Fruit fly (Drosophila melanogaster) whole organism, pupa: ENCODE measurements around the gene CG14820.

Experiments
- CG10348 ChIP-seq: fragments of 200-800 bp; sonication (Bioruptor generic); IDR thresholded peaks from 2 replicates; pipeline ENCODE4 v1.3.6; 2022; ENCODE audit warnings: missing biosample characterization, missing genetic modification characterization
- CG12605 ChIP-seq: fragments of 200-800 bp; sonication (Bioruptor generic); IDR thresholded peaks from 2 replicates; pipeline ENCODE4 v1.3.6; 2022; ENCODE audit warnings: missing biosample characterization, missing genetic modification characterization
- CG13204 ChIP-seq: fragments of 200-800 bp; sonication (Bioruptor generic); optimal IDR thresholded peaks from 2 replicates; lab custom pipeline; 2018; ENCODE audit warnings: missing biosample characterization, mild to moderate bottlenecking, missing genetic modification characterization, moderate library complexity
- CG14655 ChIP-seq: fragments of 200-800 bp; sonication (Bioruptor generic); optimal IDR thresholded peaks from 3 replicates; lab custom pipeline; 2017; ENCODE audit warnings: mild to moderate bottlenecking, missing biosample characterization, missing genetic modification reagents, missing genetic modification characterization
- CG15710 ChIP-seq: fragments of 200-800 bp; sonication (Bioruptor generic); optimal IDR thresholded peaks from 2 replicates; lab custom pipeline; 2018; ENCODE audit warnings: missing biosample characterization, mild to moderate bottlenecking, missing genetic modification characterization, moderate library complexity
- CG17806 ChIP-seq: fragments of 200-800 bp; sonication (Bioruptor generic); optimal IDR thresholded peaks from 2 replicates; lab custom pipeline; 2018; ENCODE audit warnings: missing biosample characterization, mild to moderate bottlenecking, missing genetic modification characterization, moderate library complexity
- CG32121 ChIP-seq: fragments of 200-800 bp; sonication (Bioruptor generic); IDR thresholded peaks from 2 replicates; pipeline ENCODE4 v1.3.6; 2022; ENCODE audit warnings: missing biosample characterization, missing genetic modification characterization
- CG34367 ChIP-seq: fragments of 200-800 bp; sonication (Bioruptor generic); optimal IDR thresholded peaks from 2 replicates; lab custom pipeline; 2018; ENCODE audit warnings: missing biosample characterization, mild to moderate bottlenecking, missing genetic modification characterization
- CG4496 ChIP-seq: fragments of 200-800 bp; sonication (Bioruptor generic); IDR thresholded peaks from 3 replicates; pipeline ENCODE4 v1.3.6; 2022; ENCODE audit warnings: missing biosample characterization, missing genetic modification characterization
- CG8159 ChIP-seq: fragments of 200-800 bp; sonication (Bioruptor generic); optimal IDR thresholded peaks from 3 replicates; lab custom pipeline; 2018; ENCODE audit warnings: missing biosample characterization, mild to moderate bottlenecking, missing genetic modification characterization, moderate library complexity
- CG8301 ChIP-seq: fragments of 200-800 bp; sonication (Bioruptor generic); optimal IDR thresholded peaks from 2 replicates; lab custom pipeline; 2018; ENCODE audit warnings: missing biosample characterization, mild to moderate bottlenecking, missing genetic modification characterization
- CG9948 ChIP-seq: fragments of 200-800 bp; sonication (Bioruptor generic); optimal IDR thresholded peaks from 2 replicates; lab custom pipeline; 2018; ENCODE audit warnings: missing biosample characterization, mild to moderate bottlenecking, missing genetic modification characterization, moderate library complexity
- D1 ChIP-seq: fragments of 200-800 bp; sonication (Bioruptor generic); optimal IDR thresholded peaks from 2 replicates; lab custom pipeline; 2018; ENCODE audit warnings: missing biosample characterization, mild to moderate bottlenecking, missing genetic modification characterization, moderate library complexity
- EcR ChIP-seq: fragments of 200-800 bp; sonication (Bioruptor generic); optimal IDR thresholded peaks from 3 replicates; lab custom pipeline; 2019; ENCODE audit warnings: missing biosample characterization, missing genetic modification characterization, mild to moderate bottlenecking, moderate library complexity, missing genetic modification reagents
- Ets98B ChIP-seq: fragments of 200-800 bp; sonication (Bioruptor generic); IDR thresholded peaks from 2 replicates; pipeline ENCODE4 v1.3.6; 2022; ENCODE audit warnings: missing biosample characterization, missing genetic modification characterization
- Pif1A ChIP-seq: fragments of 200-800 bp; sonication (Bioruptor generic); optimal IDR thresholded peaks from 3 replicates; lab custom pipeline; 2016; ENCODE audit warnings: missing biosample characterization, missing genetic modification characterization
- Pif1B ChIP-seq: fragments of 200-800 bp; sonication (Bioruptor generic); optimal IDR thresholded peaks from 3 replicates; lab custom pipeline; 2016; ENCODE audit warnings: missing biosample characterization, missing genetic modification characterization
- Snoo ChIP-seq: fragments of 200-800 bp; sonication (Bioruptor generic); optimal IDR thresholded peaks from 3 replicates; lab custom pipeline; 2017; ENCODE audit warnings: missing biosample characterization, mild to moderate bottlenecking, missing genetic modification characterization, inconsistent platforms
- fd96Ca ChIP-seq: fragments of 200-800 bp; sonication (Bioruptor generic); IDR thresholded peaks from 3 replicates; pipeline ENCODE4 v1.3.6; 2022; ENCODE audit warnings: missing biosample characterization, missing genetic modification characterization
- gl ChIP-seq: fragments of 200-800 bp; sonication (Bioruptor generic); optimal IDR thresholded peaks from 2 replicates; lab custom pipeline; 2018; ENCODE audit warnings: missing biosample characterization, mild to moderate bottlenecking, missing genetic modification characterization
- rn ChIP-seq: fragments of 200-800 bp; sonication (Bioruptor generic); IDR thresholded peaks from 2 replicates; pipeline ENCODE4 v1.3.6; 2022; ENCODE audit warnings: missing biosample characterization, missing genetic modification characterization

CG14820 gene

DNA sequence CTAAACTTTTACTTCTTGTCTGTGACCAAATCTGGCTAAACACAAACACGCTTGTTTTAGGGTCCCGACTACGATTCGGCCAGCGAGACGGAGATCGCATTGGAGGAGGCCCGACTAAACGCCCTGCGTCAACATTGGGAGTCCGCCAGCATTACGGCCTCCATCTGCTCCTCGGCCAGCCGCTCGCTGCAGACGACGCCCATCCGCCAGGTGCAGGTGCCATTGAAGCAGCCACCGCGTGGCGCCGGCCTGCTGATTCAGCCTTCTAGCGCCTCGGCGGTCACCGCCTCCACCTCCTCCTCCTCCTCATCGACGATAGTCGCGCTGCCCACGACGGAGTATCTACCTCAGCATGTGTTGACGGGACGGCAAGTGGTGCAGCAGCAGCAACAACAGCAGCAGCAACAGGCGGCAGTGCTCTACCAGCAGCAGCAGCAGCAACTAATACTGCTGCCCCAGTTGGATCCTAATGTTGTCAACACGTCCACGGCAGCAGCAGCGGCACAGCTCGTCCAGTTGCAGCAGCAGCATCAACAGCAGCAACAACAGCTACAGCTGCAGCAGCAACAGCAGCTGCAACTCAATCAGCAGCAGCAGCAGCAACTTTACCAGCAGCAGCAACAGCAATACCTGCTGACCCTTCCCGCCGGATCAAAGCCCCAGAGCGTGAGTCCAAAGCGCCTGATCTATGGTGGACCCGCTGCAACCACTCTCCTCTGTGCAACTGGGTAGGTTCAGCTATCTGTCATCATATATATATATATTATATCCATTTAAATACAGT, 14.7 kb downstream of the CG14820 start:
- no peak for TF ChIP-seq Ets98B
- no peak for TF ChIP-seq CG34367 (tag; lab: Kevin White, UChicago)
- no peak for TF ChIP-seq D1 (tag; lab: Kevin White, UChicago)
- TF ChIP-seq CG10348 (GFP tag; lab: Robert Waterston, UW): no peak
- no peak for TF ChIP-seq fd96Ca (GFP tag; lab: Robert Waterston, UW)
- TF ChIP-seq gl (tag; lab: Kevin White, UChicago): no peak
- no peak for TF ChIP-seq Pif1B (GFP tag; lab: Kevin White, UChicago)
- no peak for TF ChIP-seq rn (GFP tag; lab: Robert Waterston, UW)
- TF ChIP-seq Snoo: no peak
- no peak for TF ChIP-seq Pif1A (GFP tag; lab: Kevin White, UChicago)
- TF ChIP-seq CG8159 (tag; lab: Kevin White, UChicago): no peak
- no peak for TF ChIP-seq CG32121 (GFP tag; lab: Robert Waterston, UW)
- TF ChIP-seq CG13204: no peak
- no peak for TF ChIP-seq CG12605 (GFP tag; lab: Robert Waterston, UW)
- no peak for TF ChIP-seq CG17806 (tag; lab: Kevin White, UChicago)
- TF ChIP-seq CG4496 (GFP tag; lab: Robert Waterston, UW): no peak
- TF ChIP-seq EcR (GFP tag; lab: Kevin White, UChicago): no peak
- no peak for TF ChIP-seq CG15710 (tag; lab: Kevin White, UChicago)

DNA sequence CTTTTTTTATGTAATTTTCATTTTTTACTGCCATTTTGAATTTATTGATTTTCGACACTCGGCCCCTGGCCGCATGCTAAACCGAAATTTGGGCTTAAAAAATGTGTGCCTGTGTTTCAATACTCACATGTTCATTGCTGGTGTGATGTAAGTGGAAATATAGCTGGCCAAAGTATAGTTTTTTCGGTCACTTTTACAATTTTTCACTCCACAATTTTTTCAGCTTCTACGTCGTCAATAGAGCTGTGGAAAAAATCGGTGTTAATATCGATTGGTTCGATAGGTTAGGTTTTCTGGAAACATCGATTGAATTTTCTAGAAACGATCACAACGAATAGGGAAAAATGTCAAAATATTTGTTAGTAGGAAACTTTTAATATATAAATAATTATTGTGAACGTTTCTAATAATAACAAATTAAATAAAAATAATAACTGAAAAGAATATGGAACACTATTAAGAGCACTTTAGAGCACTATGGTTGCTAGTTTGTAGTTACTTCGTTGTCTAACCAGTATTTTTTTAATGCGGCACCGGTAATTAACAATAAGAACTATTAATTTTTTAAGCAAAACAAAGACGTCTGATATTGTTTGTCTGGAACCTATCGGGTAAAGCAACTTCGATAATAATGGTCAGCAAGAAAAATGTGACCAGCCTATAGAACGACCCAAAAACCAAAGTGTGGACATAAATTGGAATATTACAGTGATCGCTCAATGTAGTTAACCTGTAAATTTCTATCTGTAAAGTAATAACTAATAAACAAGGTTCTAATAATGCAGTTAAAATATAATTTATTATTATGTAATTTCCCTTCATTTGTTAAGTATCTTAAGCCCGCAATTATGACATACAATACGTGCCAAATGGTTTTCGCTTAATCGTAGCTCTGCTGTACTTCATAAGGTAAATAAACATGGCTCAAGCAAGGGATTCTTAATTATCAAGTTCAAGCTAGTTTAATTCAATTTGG, 22.8 kb downstream of the CG14820 start, which contains the start of the genes CG10077 and CG9948:
Gene CG10077, minus strand, starts transcription at position 651 of the 976 bp plus-strand sequence.
Gene CG9948, plus strand, starts transcription at position 738 of the 976 bp plus-strand sequence.
- TF ChIP-seq CG15710 (tag; lab: Kevin White, UChicago) (peak; percentile 91), Ets98B (peak; percentile 90), CG4496 (GFP tag; lab: Robert Waterston, UW) (peak; percentile 95), CG17806 (tag; lab: Kevin White, UChicago) (peak; percentile 92), CG34367 (tag; lab: Kevin White, UChicago) (peak; percentile 87), CG9948 (tag; lab: Kevin White, UChicago) (peak; percentile 94), D1 (tag; lab: Kevin White, UChicago) (no peak), CG12605 (GFP tag; lab: Robert Waterston, UW) (peak; percentile 88; the same call in 1 of the 2 replicates), Pif1B (GFP tag; lab: Kevin White, UChicago) (peak; percentile 89), CG32121 (GFP tag; lab: Robert Waterston, UW) (peak; percentile 88), gl (tag; lab: Kevin White, UChicago) (peak; percentile 78), EcR (GFP tag; lab: Kevin White, UChicago) (no peak), CG10348 (GFP tag; lab: Robert Waterston, UW) (peak; percentile 43; the same call in 1 of the 2 replicates), CG8159 (tag; lab: Kevin White, UChicago) (peak; percentile 91), CG8301 (tag; lab: Kevin White, UChicago) (peak; percentile 89), Pif1A (GFP tag; lab: Kevin White, UChicago) (peak; percentile 85), rn (GFP tag; lab: Robert Waterston, UW) (0 out of 2 replicates have a peak, but pooled peaks have one; percentile 9), Snoo (peak; percentile 88), fd96Ca (GFP tag; lab: Robert Waterston, UW) (peak; percentile 64; the same call in 2 of the 3 replicates), CG13204 (no peak), CG14655 (no peak)

DNA sequence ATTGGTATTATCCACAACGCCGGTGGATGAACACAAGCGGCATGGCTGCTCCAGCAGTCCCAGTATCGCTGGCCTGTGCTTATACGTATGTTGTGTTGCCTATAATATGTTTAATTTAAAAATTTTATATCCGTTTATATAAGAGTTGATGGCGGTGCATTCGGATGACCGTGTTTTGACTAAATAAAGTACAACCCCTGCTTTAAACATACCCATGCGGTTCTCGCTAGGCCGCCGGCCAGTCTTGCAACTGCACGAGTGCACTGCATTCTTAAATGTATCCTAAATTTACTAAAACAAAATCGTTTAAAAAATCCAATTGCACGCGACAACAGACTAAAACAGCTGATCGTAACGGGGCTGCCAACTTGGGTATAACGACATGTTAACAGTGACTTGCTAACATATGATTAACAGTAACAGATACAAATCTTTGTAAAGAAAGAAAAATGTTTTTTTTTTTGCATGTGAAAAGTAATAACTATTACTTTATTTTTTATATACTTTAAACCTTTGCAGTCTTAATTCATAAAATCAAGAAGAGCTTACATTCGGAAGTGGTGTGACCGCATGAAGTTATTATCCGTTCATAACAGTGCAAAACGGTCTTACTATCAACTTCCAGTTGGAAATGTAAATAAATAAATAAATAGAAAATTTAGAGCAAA, 25.2 kb downstream of the CG14820 start, which contains the start of the genes Uqcc1 and Surf1:
Gene Uqcc1, minus strand, starts transcription at position 356 of the 668 bp plus-strand sequence.
Gene Surf1, plus strand, starts transcription at position 594 of the 668 bp plus-strand sequence.
- TF ChIP-seq CG9948 (tag; lab: Kevin White, UChicago) (no peak), CG14655 (no peak), Snoo (no peak), rn (GFP tag; lab: Robert Waterston, UW) (no peak), CG8159 (tag; lab: Kevin White, UChicago) (no peak), CG10348 (GFP tag; lab: Robert Waterston, UW) (no peak), CG34367 (tag; lab: Kevin White, UChicago) (no peak), fd96Ca (GFP tag; lab: Robert Waterston, UW) (no peak), CG17806 (tag; lab: Kevin White, UChicago) (no peak), Pif1B (GFP tag; lab: Kevin White, UChicago) (no peak), CG13204 (no peak), CG32121 (GFP tag; lab: Robert Waterston, UW) (no peak)
- TF ChIP-seq, all 21 proteins: peak for 0

DNA sequence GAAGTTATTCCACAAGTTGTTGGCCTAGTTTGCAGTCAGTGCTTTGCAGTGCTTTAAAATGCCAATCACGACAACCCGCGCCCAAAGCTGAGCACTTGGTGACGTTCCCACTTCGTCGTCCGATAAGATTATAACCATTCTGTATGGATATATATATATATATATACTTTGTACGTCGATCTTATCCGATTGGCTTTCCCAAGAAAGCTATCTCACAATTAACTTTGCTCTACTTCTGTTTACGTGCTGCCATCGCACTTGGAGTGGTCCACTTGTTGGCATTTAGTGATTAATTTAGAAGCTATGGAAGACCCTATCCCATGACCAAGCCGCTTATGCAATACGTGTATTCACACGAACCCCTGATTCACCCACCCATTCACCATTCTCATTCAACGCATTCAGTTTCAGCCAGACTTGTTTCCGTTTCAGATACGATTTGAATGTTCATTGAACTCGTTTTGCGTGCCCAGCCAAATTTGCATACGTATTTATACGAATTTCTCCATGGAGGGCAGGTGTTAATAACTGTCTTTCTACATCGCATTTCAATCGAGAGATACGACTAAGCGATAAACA, 29.4 kb downstream of the CG14820 start:
- TF ChIP-seq CG17806 (tag; lab: Kevin White, UChicago) (no peak), gl (tag; lab: Kevin White, UChicago) (no peak), EcR (GFP tag; lab: Kevin White, UChicago) (peak; percentile 12), CG10348 (GFP tag; lab: Robert Waterston, UW) (no peak), CG13204 (no peak), CG14655 (no peak), CG4496 (GFP tag; lab: Robert Waterston, UW) (no peak)
